Fruit fly (Drosophila melanogaster) whole organism, prepupa: Measurements from ENCODE around the gene Reph.

Source experiments
- Blimp-1 ChIP-seq: fragments of 200-800 bp; sonication (Bioruptor generic); optimal IDR thresholded peaks from 3 replicates; lab custom pipeline; 2017; ENCODE audit warnings: missing biosample characterization, missing genetic modification characterization, mild to moderate bottlenecking, moderate library complexity, missing genetic modification reagents
- CG10631 ChIP-seq: fragments of 200-800 bp; sonication (Bioruptor generic); optimal IDR thresholded peaks from 2 replicates; lab custom pipeline; 2016; ENCODE audit warnings: missing biosample characterization, missing genetic modification characterization
- CG10669 ChIP-seq: fragments of 200-800 bp; sonication (Bioruptor generic); optimal IDR thresholded peaks from 3 replicates; lab custom pipeline; 2018; ENCODE audit warnings: missing biosample characterization, mild to moderate bottlenecking, missing genetic modification characterization, moderate library complexity
- CG11294 ChIP-seq: fragments of 200-800 bp; sonication (Bioruptor generic); IDR thresholded peaks from 2 replicates; pipeline ENCODE4 v1.3.6; 2022; ENCODE audit warnings: missing biosample characterization, missing genetic modification characterization
- CG11762 ChIP-seq: fragments of 200-800 bp; sonication (Bioruptor generic); optimal IDR thresholded peaks from 3 replicates; lab custom pipeline; 2016; ENCODE audit warnings: missing biosample characterization, missing genetic modification characterization; ENCODE audit not compliant: insufficient read depth
- CG11902 ChIP-seq: fragments of 200-800 bp; sonication (Bioruptor generic); optimal IDR thresholded peaks from 3 replicates; lab custom pipeline; 2016; ENCODE audit warnings: missing biosample characterization, missing genetic modification characterization
- CG15336 ChIP-seq: fragments of 200-800 bp; sonication (Bioruptor generic); IDR thresholded peaks from 2 replicates; pipeline ENCODE4 v1.3.6; 2022; ENCODE audit warnings: missing biosample characterization, missing genetic modification characterization
- CG1621 ChIP-seq: fragments of 200-800 bp; sonication (Bioruptor generic); optimal IDR thresholded peaks from 3 replicates; lab custom pipeline; 2018; ENCODE audit warnings: missing biosample characterization, mild to moderate bottlenecking, missing genetic modification characterization
- CG16779 ChIP-seq: fragments of 200-800 bp; sonication (Bioruptor generic); optimal IDR thresholded peaks from 3 replicates; lab custom pipeline; 2017; ENCODE audit warnings: missing biosample characterization, mild to moderate bottlenecking, missing genetic modification characterization
- CG3032 ChIP-seq: fragments of 200-800 bp; optimal IDR thresholded peaks from 2 replicates; lab custom pipeline; 2019; ENCODE audit warnings: missing biosample characterization, mild to moderate bottlenecking, missing genetic modification characterization, moderate library complexity
- CG31627 ChIP-seq: fragments of 200-800 bp; sonication (Bioruptor generic); optimal IDR thresholded peaks from 3 replicates; lab custom pipeline; 2016; ENCODE audit warnings: missing biosample characterization, missing genetic modification characterization
- CG3919 ChIP-seq: fragments of 200-800 bp; sonication (Bioruptor generic); optimal IDR thresholded peaks from 3 replicates; lab custom pipeline; 2016; ENCODE audit warnings: missing biosample characterization, missing genetic modification characterization
- CG6163 ChIP-seq: fragments of 200-800 bp; sonication (Bioruptor generic); IDR thresholded peaks from 3 replicates; pipeline ENCODE4 v1.3.6; 2022; ENCODE audit warnings: missing biosample characterization, missing genetic modification characterization
- CG6808 ChIP-seq: fragments of 200-800 bp; sonication (Bioruptor generic); optimal IDR thresholded peaks from 3 replicates; lab custom pipeline; 2017; ENCODE audit warnings: missing biosample characterization, missing genetic modification characterization, mild to moderate bottlenecking, moderate library complexity, missing genetic modification reagents
- CG7368 ChIP-seq: fragments of 200-800 bp; sonication (Bioruptor generic); optimal IDR thresholded peaks from 3 replicates; lab custom pipeline; 2016; ENCODE audit warnings: missing biosample characterization, missing genetic modification characterization
- CG8119 ChIP-seq: fragments of 200-800 bp; sonication (Bioruptor generic); IDR thresholded peaks from 3 replicates; pipeline ENCODE4 v1.3.6; 2022; ENCODE audit warnings: missing biosample characterization, missing genetic modification characterization
- CG8319 ChIP-seq: fragments of 200-800 bp; sonication (Bioruptor generic); optimal IDR thresholded peaks from 3 replicates; lab custom pipeline; 2016; ENCODE audit warnings: missing biosample characterization, missing genetic modification characterization
- CG9139 ChIP-seq: fragments of 200-800 bp; sonication (Bioruptor generic); optimal IDR thresholded peaks from 3 replicates; lab custom pipeline; 2017; ENCODE audit warnings: missing biosample characterization, mild to moderate bottlenecking, missing genetic modification characterization
- Eip75B ChIP-seq: fragments of 200-800 bp; sonication (Bioruptor generic); optimal IDR thresholded peaks from 3 replicates; lab custom pipeline; 2016; ENCODE audit warnings: missing biosample characterization, missing genetic modification characterization
- Eip78C ChIP-seq: fragments of 200-800 bp; sonication (Bioruptor generic); peaks from one replicate; lab custom pipeline; 2016; ENCODE audit warnings: missing biosample characterization, missing genetic modification characterization
- Gug ChIP-seq: fragments of 200-800 bp; sonication (Bioruptor generic); IDR thresholded peaks from 2 replicates; pipeline ENCODE4 v1.3.6; 2022; ENCODE audit warnings: missing biosample characterization, missing genetic modification characterization
- Hr38 ChIP-seq: sonication (Bioruptor generic); optimal IDR thresholded peaks from 2 replicates; lab custom pipeline; 2016; ENCODE audit warnings: missing biosample characterization, missing genetic modification characterization
- Hr39 ChIP-seq: fragments of 200-800 bp; sonication (Bioruptor generic); optimal IDR thresholded peaks from 2 replicates; lab custom pipeline; 2016; ENCODE audit warnings: missing biosample characterization, missing genetic modification characterization
- Hr4 ChIP-seq: fragments of 200-800 bp; sonication (Bioruptor generic); optimal IDR thresholded peaks from 3 replicates; lab custom pipeline; 2016; ENCODE audit warnings: missing biosample characterization, missing genetic modification characterization
- Lpt ChIP-seq: fragments of 200-800 bp; sonication (Bioruptor generic); optimal IDR thresholded peaks from 3 replicates; lab custom pipeline; 2016; ENCODE audit warnings: missing biosample characterization, missing genetic modification characterization
- OdsH ChIP-seq: fragments of 200-800 bp; sonication (Bioruptor generic); optimal IDR thresholded peaks from 3 replicates; lab custom pipeline; 2016; ENCODE audit warnings: missing biosample characterization, missing genetic modification characterization
- Smox ChIP-seq: fragments of 200-800 bp; sonication (Bioruptor generic); optimal IDR thresholded peaks from 3 replicates; lab custom pipeline; 2016; ENCODE audit warnings: missing biosample characterization, missing genetic modification characterization
- Sox102F ChIP-seq: fragments of 200-800 bp; sonication (Bioruptor generic); optimal IDR thresholded peaks from 2 replicates; lab custom pipeline; 2016; ENCODE audit warnings: missing biosample characterization, mild to moderate bottlenecking, missing genetic modification characterization
- Sox15 ChIP-seq: fragments of 200-800 bp; sonication (Bioruptor generic); optimal IDR thresholded peaks from 3 replicates; lab custom pipeline; 2016; ENCODE audit warnings: missing biosample characterization, missing genetic modification characterization
- achi ChIP-seq: fragments of 200-800 bp; sonication (Bioruptor generic); optimal IDR thresholded peaks from 3 replicates; lab custom pipeline; 2016; ENCODE audit warnings: missing biosample characterization, missing genetic modification characterization
- acj6 ChIP-seq: fragments of 200-800 bp; sonication (Bioruptor generic); optimal IDR thresholded peaks from 3 replicates; lab custom pipeline; 2016; ENCODE audit warnings: missing biosample characterization, missing genetic modification characterization
- cyc ChIP-seq: fragments of 200-800 bp; sonication (Bioruptor generic); optimal IDR thresholded peaks from 3 replicates; lab custom pipeline; 2016; ENCODE audit warnings: missing biosample characterization, missing genetic modification characterization
- dac ChIP-seq: fragments of 200-800 bp; sonication (Bioruptor generic); optimal IDR thresholded peaks from 2 replicates; lab custom pipeline; 2017; ENCODE audit warnings: missing biosample characterization, mild to moderate bottlenecking, missing genetic modification characterization
- dsx ChIP-seq: fragments of 200-800 bp; optimal IDR thresholded peaks from 3 replicates; lab custom pipeline; 2019; ENCODE audit warnings: missing biosample characterization, mild to moderate bottlenecking, missing genetic modification characterization, moderate library complexity; ENCODE audit not compliant: poor library complexity, severe bottlenecking
- eg ChIP-seq: fragments of 200-800 bp; sonication (Bioruptor generic); IDR thresholded peaks from 3 replicates; pipeline ENCODE4 v1.3.6; 2022; ENCODE audit warnings: missing biosample characterization, missing genetic modification characterization
- esn ChIP-seq: fragments of 200-800 bp; sonication (Bioruptor generic); optimal IDR thresholded peaks from 2 replicates; lab custom pipeline; 2016; ENCODE audit warnings: missing biosample characterization, mild to moderate bottlenecking, missing genetic modification characterization, moderate library complexity
- fd59A ChIP-seq: fragments of 200-800 bp; sonication (Bioruptor generic); optimal IDR thresholded peaks from 2 replicates; lab custom pipeline; 2017; ENCODE audit warnings: missing biosample characterization, mild to moderate bottlenecking, missing genetic modification characterization, missing genetic modification reagents
- fkh ChIP-seq: fragments of 200-800 bp; sonication (Bioruptor generic); optimal IDR thresholded peaks from 3 replicates; lab custom pipeline; 2017; ENCODE audit warnings: missing biosample characterization, mild to moderate bottlenecking, missing genetic modification characterization, moderate library complexity
- lz ChIP-seq: fragments of 200-800 bp; sonication (Bioruptor generic); optimal IDR thresholded peaks from 3 replicates; lab custom pipeline; 2016; ENCODE audit warnings: missing biosample characterization, missing genetic modification characterization
- net ChIP-seq: fragments of 200-800 bp; sonication (Bioruptor generic); optimal IDR thresholded peaks from 3 replicates; lab custom pipeline; 2016; ENCODE audit warnings: missing biosample characterization, missing genetic modification characterization
- pdm3 ChIP-seq: fragments of 200-800 bp; sonication (Bioruptor generic); optimal IDR thresholded peaks from 3 replicates; lab custom pipeline; 2016; ENCODE audit warnings: missing biosample characterization, missing genetic modification characterization
- spab ChIP-seq: fragments of 200-800 bp; sonication (Bioruptor generic); optimal IDR thresholded peaks from 2 replicates; lab custom pipeline; 2017; ENCODE audit warnings: missing biosample characterization, mild to moderate bottlenecking, missing genetic modification characterization, missing genetic modification reagents
- svp ChIP-seq: fragments of 200-800 bp; sonication (Bioruptor generic); peaks from one replicate; lab custom pipeline; 2016; ENCODE audit warnings: missing biosample characterization, missing genetic modification characterization
- vri ChIP-seq: fragments of 200-800 bp; sonication (Bioruptor generic); optimal IDR thresholded peaks from 3 replicates; lab custom pipeline; 2016; ENCODE audit warnings: missing biosample characterization, mild to moderate bottlenecking, missing genetic modification characterization

Reph gene

dm6 chr2L:3789290-3790067 lies 13.9 kb upstream of the Reph start (continued):
- TF ChIP-seq spab (no peak), dsx (no peak), achi (GFP tag; lab: Kevin White, UChicago) (peak; percentile 66), CG10631 (GFP tag; lab: Kevin White, UChicago) (peak; percentile 64), fkh (peak; percentile 79), CG9139 (GFP tag; lab: Kevin White, UChicago) (no peak), Eip78C (GFP tag; lab: Kevin White, UChicago) (peak; percentile 89), eg (no peak; the same call in none of the 3 replicates), CG7368 (GFP tag; lab: Kevin White, UChicago) (peak; percentile 43)

- TF ChIP-seq CG6808 (GFP tag; lab: Kevin White, UChicago) (no peak), Hr4 (GFP tag; lab: Kevin White, UChicago) (no peak), esn (GFP tag; lab: Kevin White, UChicago) (no peak), vri (GFP tag; lab: Kevin White, UChicago) (peak; percentile 92), svp (peak; percentile 95)
- TF ChIP-seq, all 60 proteins: peak for 2
These were observed 11.7 kb upstream of the Reph start for dm6 chr2L:3791629-3792028.

dm6 chr2L:3802818-3803456 lies 408 bp upstream of the Reph start:
- no peak for TF ChIP-seq Hr39
- peak; percentile 76 for TF ChIP-seq acj6 (GFP tag; lab: Kevin White, UChicago)
- peak; percentile 22 for TF ChIP-seq Hr4 (GFP tag; lab: Kevin White, UChicago)
- no peak for TF ChIP-seq Eip75B (GFP tag; lab: Kevin White, UChicago)
- TF ChIP-seq CG6808 (GFP tag; lab: Kevin White, UChicago) = peak; percentile 55
- no peak for TF ChIP-seq CG16779 (tag; lab: Kevin White, UChicago)
- peak; percentile 90 for TF ChIP-seq eg
- peak; percentile 31; the same call in 1 of the 2 replicates for TF ChIP-seq CG11294 (GFP tag; lab: Robert Waterston, UW)
- no peak for TF ChIP-seq spab
- peak; percentile 63 for TF ChIP-seq CG31627 (GFP tag; lab: Kevin White, UChicago)
- no peak for TF ChIP-seq fkh
- TF ChIP-seq dsx = peak; percentile 53
- TF ChIP-seq CG8119 (GFP tag; lab: Robert Waterston, UW) = peak; percentile 87
- TF ChIP-seq esn (GFP tag; lab: Kevin White, UChicago) = peak; percentile 81
- TF ChIP-seq fd59A (GFP tag; lab: Kevin White, UChicago) = peak; percentile 42
- no peak for TF ChIP-seq Blimp-1 (GFP tag; lab: Kevin White, UChicago)
- TF ChIP-seq CG3919 (GFP tag; lab: Kevin White, UChicago) = peak; percentile 7
- TF ChIP-seq CG11762 (GFP tag; lab: Kevin White, UChicago) = no peak
- TF ChIP-seq Sox102F (GFP tag; lab: Kevin White, UChicago) = peak; percentile 31
- peak; percentile 26 for TF ChIP-seq Smox (GFP tag; lab: Kevin White, UChicago)
- no peak for TF ChIP-seq CG1621
- peak; percentile 39 for TF ChIP-seq Sox15
- TF ChIP-seq CG11902 (GFP tag; lab: Kevin White, UChicago) = no peak
- TF ChIP-seq net (GFP tag; lab: Kevin White, UChicago) = no peak
- peak; percentile 32 for TF ChIP-seq OdsH (GFP tag; lab: Kevin White, UChicago)
- TF ChIP-seq cyc (GFP tag; lab: Kevin White, UChicago) = peak; percentile 53
- no peak for TF ChIP-seq CG9139 (GFP tag; lab: Kevin White, UChicago)
- no peak for TF ChIP-seq svp
- peak; percentile 82 for TF ChIP-seq CG15336 (GFP tag; lab: Robert Waterston, UW)
- TF ChIP-seq Hr38 (GFP tag; lab: Kevin White, UChicago) = no peak
- peak; percentile 56 for TF ChIP-seq Gug
- TF ChIP-seq Lpt (GFP tag; lab: Kevin White, UChicago) = peak; percentile 59
- TF ChIP-seq CG10631 (GFP tag; lab: Kevin White, UChicago) = peak; percentile 65
- TF ChIP-seq CG3032 (tag; lab: Kevin White, UChicago) = peak; percentile 73
- peak; percentile 34 for TF ChIP-seq CG8319 (GFP tag; lab: Kevin White, UChicago)
- TF ChIP-seq dac (GFP tag; lab: Kevin White, UChicago) = peak; percentile 65
- TF ChIP-seq CG10669 (GFP tag; lab: Kevin White, UChicago) = peak; percentile 8
- TF ChIP-seq pdm3 (GFP tag; lab: Kevin White, UChicago) = peak; percentile 87
- TF ChIP-seq CG6163 = peak; percentile 90
- TF ChIP-seq lz (GFP tag; lab: Kevin White, UChicago) = peak; percentile 75
